Worm (Caenorhabditis elegans) whole organism, L3 larva: ENCODE results near the gene T26G10.4.

Experiments
- R02D3.7 ChIP-seq: fragments of 150-350 bp; optimal IDR thresholded peaks from 2 replicates; lab custom pipeline; 2014; ENCODE audit warnings: missing biosample characterization, missing genetic modification characterization
- ceh-16 ChIP-seq: sonication (generic microtip); optimal IDR thresholded peaks from 2 replicates; lab custom pipeline; 2017; ENCODE audit warnings: missing biosample characterization, missing genetic modification characterization
- ceh-82 ChIP-seq: fragments of 150-350 bp; optimal IDR thresholded peaks from 2 replicates; lab custom pipeline; 2014; ENCODE audit warnings: missing biosample characterization, missing genetic modification characterization
- ceh-9 ChIP-seq: sonication (generic microtip); optimal IDR thresholded peaks from 2 replicates; lab custom pipeline; 2018; ENCODE audit warnings: missing biosample characterization, missing genetic modification characterization
- egl-27 ChIP-seq: sonication (generic microtip); optimal IDR thresholded peaks from 4 replicates; lab custom pipeline; 2017; ENCODE audit warnings: missing biosample characterization, missing genetic modification reagents, missing genetic modification characterization
- eor-1 ChIP-seq, 2 experiments: fragments of 150-350 bp; optimal IDR thresholded peaks; 2 replicates each; lab custom pipeline; 2014 to 2018; ENCODE audit warnings: missing biosample characterization in 2 of 2, missing genetic modification characterization in 2 of 2
- fkh-10 ChIP-seq: sonication (generic microtip); optimal IDR thresholded peaks from 2 replicates; lab custom pipeline; 2017; ENCODE audit warnings: missing biosample characterization, missing genetic modification reagents, missing genetic modification characterization
- mml-1 ChIP-seq: fragments of 150-350 bp; sonication (generic microtip); optimal IDR thresholded peaks from 3 replicates; lab custom pipeline; 2014; ENCODE audit warnings: missing biosample characterization, missing genetic modification characterization
- nhr-12 ChIP-seq: fragments of 150-350 bp; optimal IDR thresholded peaks from 2 replicates; lab custom pipeline; 2014; ENCODE audit warnings: missing biosample characterization, missing genetic modification characterization
- nhr-237 ChIP-seq: fragments of 150-350 bp; optimal IDR thresholded peaks from 2 replicates; lab custom pipeline; 2014; ENCODE audit warnings: missing biosample characterization, missing genetic modification characterization
- nhr-25 ChIP-seq: sonication (generic microtip); optimal IDR thresholded peaks from 2 replicates; lab custom pipeline; 2017; ENCODE audit warnings: missing biosample characterization, missing genetic modification characterization
- nhr-67 ChIP-seq: fragments of 150-350 bp; optimal IDR thresholded peaks from 2 replicates; lab custom pipeline; 2014; ENCODE audit warnings: missing biosample characterization, missing genetic modification characterization
- nhr-77 ChIP-seq: fragments of 150-350 bp; optimal IDR thresholded peaks from 2 replicates; lab custom pipeline; 2014; ENCODE audit warnings: missing biosample characterization, missing genetic modification characterization
- pqm-1 ChIP-seq: fragments of 150-350 bp; optimal IDR thresholded peaks from 2 replicates; lab custom pipeline; 2017; ENCODE audit warnings: missing biosample characterization, missing genetic modification characterization, inconsistent platforms
- skn-1 ChIP-seq: fragments of 150-350 bp; optimal IDR thresholded peaks from 2 replicates; lab custom pipeline; 2014; ENCODE audit warnings: missing biosample characterization, missing genetic modification characterization
- snpc-4 ChIP-seq: fragments of 150-350 bp; optimal IDR thresholded peaks from 2 replicates; lab custom pipeline; 2014; ENCODE audit warnings: missing biosample characterization, missing genetic modification characterization
- tbx-2 ChIP-seq: sonication (generic microtip); optimal IDR thresholded peaks from 2 replicates; lab custom pipeline; 2016; ENCODE audit warnings: mild to moderate bottlenecking, missing genetic modification characterization, missing compliant biosample characterization
- unc-62 ChIP-seq: fragments of 150-350 bp; sonication (generic microtip); optimal IDR thresholded peaks from 4 replicates; lab custom pipeline; 2014; ENCODE audit warnings: missing biosample characterization, missing genetic modification reagents, missing genetic modification characterization
- zag-1 ChIP-seq: fragments of 150-350 bp; optimal IDR thresholded peaks from 2 replicates; lab custom pipeline; 2014; ENCODE audit warnings: missing biosample characterization, missing genetic modification characterization

T26G10.4 gene

ce11 chrIII:9467857-9468256 is 47.5 kb downstream of the T26G10.4 start, which contains the start of gene tag-342:
Gene tag-342, plus strand, starts transcription at chrIII:9468157.
- no peak for TF ChIP-seq ceh-9 (tag; lab: Kevin White, UChicago)
- TF ChIP-seq skn-1, result no peak
- no peak for TF ChIP-seq nhr-77 (tag; lab: Kevin White, UChicago)
- TF ChIP-seq mml-1 (tag; lab: Kevin White, UChicago), result no peak
- TF ChIP-seq nhr-25 (tag; lab: Kevin White, UChicago), result no peak
- no peak for TF ChIP-seq R02D3.7 (tag; lab: Kevin White, UChicago)
- no peak for TF ChIP-seq unc-62 (GFP tag; lab: Kevin White, UChicago)
- no peak for TF ChIP-seq egl-27 (tag; lab: Kevin White, UChicago)
- TF ChIP-seq pqm-1 (tag; lab: Kevin White, UChicago), result no peak
- TF ChIP-seq nhr-12, result no peak
- TF ChIP-seq fkh-10 (GFP tag; lab: Kevin White, UChicago), result no peak
- TF ChIP-seq nhr-67, result no peak
- no peak for TF ChIP-seq eor-1 (tag; optimal IDR thresholded peaks at IDR 0.05; lab: Kevin White, UChicago)
- no peak for TF ChIP-seq ceh-16 (tag; lab: Kevin White, UChicago)
- TF ChIP-seq snpc-4 (tag; lab: Kevin White, UChicago), result no peak
- no peak for TF ChIP-seq zag-1 (tag; lab: Kevin White, UChicago)
- no peak for TF ChIP-seq tbx-2
- no peak for TF ChIP-seq ceh-82
- TF ChIP-seq nhr-237 (tag; lab: Kevin White, UChicago), result no peak
